Fruit fly (Drosophila melanogaster) whole organism, adult: ENCODE results near the gene CG31111.
A peak's percentile ranks its signal among the peaks of the same experiment; 100 is the strongest.

Experiments used
- CG7101 ChIP-seq: fragments of 200-800 bp; sonication (Bioruptor generic); optimal IDR thresholded peaks from 2 replicates; lab custom pipeline; 2018; ENCODE audit warnings: missing biosample characterization, mild to moderate bottlenecking, missing genetic modification characterization, moderate library complexity
- cic ChIP-seq: fragments of 200-800 bp; sonication (Bioruptor generic); optimal IDR thresholded peaks from 2 replicates; lab custom pipeline; 2017; ENCODE audit warnings: missing biosample characterization, mild to moderate bottlenecking, missing genetic modification characterization, moderate library complexity
- kay ChIP-seq: fragments of 200-800 bp; sonication (Bioruptor generic); peaks from one replicate; lab custom pipeline; 2016; ENCODE audit warnings: missing biosample characterization, missing genetic modification characterization, borderline replicate concordance
- pad ChIP-seq: fragments of 200-800 bp; sonication (Bioruptor generic); optimal IDR thresholded peaks from 3 replicates; lab custom pipeline; 2017; ENCODE audit warnings: missing biosample characterization, missing genetic modification characterization, mild to moderate bottlenecking, moderate library complexity, missing genetic modification reagents
- tj ChIP-seq: fragments of 200-800 bp; sonication (Bioruptor generic); optimal IDR thresholded peaks from 3 replicates; lab custom pipeline; 2017; ENCODE audit warnings: missing biosample characterization, mild to moderate bottlenecking, missing genetic modification characterization, moderate library complexity

- TF ChIP-seq tj (GFP tag; lab: Kevin White, UChicago) (no peak), kay (GFP tag; lab: Kevin White, UChicago) (no peak), CG7101 (tag; lab: Kevin White, UChicago) (no peak), cic (GFP tag; lab: Kevin White, UChicago) (no peak), pad (GFP tag; lab: Kevin White, UChicago) (peak; percentile 2)
These were observed 24.5 kb upstream of the CG31111 start for dm6 chr3R:25080446-25080845.
